Worm (Caenorhabditis elegans): Measurements from ENCODE around the gene sfxn-1.3.

- no peak for TF ChIP-seq nhr-67 (tag; optimal IDR thresholded peaks at IDR 0.05)
- no peak for TF ChIP-seq nhr-77 (tag; optimal IDR thresholded peaks at IDR 0.05)
- no peak for TF ChIP-seq pha-4 (tag; optimal IDR thresholded peaks at IDR 0.05)
- TF ChIP-seq fkh-2 (tag; optimal IDR thresholded peaks at IDR 0.05): no peak
- no peak for TF ChIP-seq lin-15B (tag; optimal IDR thresholded peaks at IDR 0.05)
- no peak for TF ChIP-seq elt-3 (tag; optimal IDR thresholded peaks at IDR 0.05)
Measured at ce11 chrV:15758449-15758848, 31.8 kb downstream of the sfxn-1.3 start, which contains the start of gene str-9.
